Worm (Caenorhabditis elegans) whole organism, mixed stage, embryonic: ENCODE measurements around the gene dos-3.

Experiments
- lin-13 ChIP-seq: fragments of 150-350 bp; optimal IDR thresholded peaks from 2 replicates; lab custom pipeline; 2014; ENCODE audit warnings: missing biosample characterization, missing genetic modification characterization
- mab-5 ChIP-seq: fragments of 150-350 bp; optimal IDR thresholded peaks from 2 replicates; lab custom pipeline; 2014; ENCODE audit warnings: missing biosample characterization, missing genetic modification characterization
- mls-2 ChIP-seq: sonication (generic microtip); optimal IDR thresholded peaks from 2 replicates; lab custom pipeline; 2016; ENCODE audit warnings: mild to moderate bottlenecking, missing genetic modification characterization, moderate library complexity, missing compliant biosample characterization
- nhr-237 ChIP-seq: fragments of 150-350 bp; optimal IDR thresholded peaks from 2 replicates; lab custom pipeline; 2014; ENCODE audit warnings: missing biosample characterization, missing genetic modification characterization
- nhr-76 ChIP-seq: sonication (generic microtip); optimal IDR thresholded peaks from 2 replicates; lab custom pipeline; 2017; ENCODE audit warnings: missing biosample characterization, missing genetic modification characterization
- pha-4 ChIP-seq: fragments of 150-350 bp; optimal IDR thresholded peaks from 2 replicates; lab custom pipeline; 2018; ENCODE audit warnings: missing biosample characterization, missing genetic modification reagents, missing genetic modification characterization
- snpc-4 ChIP-seq: fragments of 150-350 bp; optimal IDR thresholded peaks from 2 replicates; lab custom pipeline; 2014; ENCODE audit warnings: missing biosample characterization, missing genetic modification characterization
- ztf-11 ChIP-seq: fragments of 150-350 bp; optimal IDR thresholded peaks from 2 replicates; lab custom pipeline; 2014; ENCODE audit warnings: missing biosample characterization, missing genetic modification characterization

- no peak for TF ChIP-seq nhr-76 (tag; lab: Kevin White, UChicago)
- TF ChIP-seq snpc-4 (tag; lab: Kevin White, UChicago) = no peak
- TF ChIP-seq mab-5 (tag; lab: Kevin White, UChicago) = no peak
- no peak for TF ChIP-seq lin-13 (tag; lab: Kevin White, UChicago)
- no peak for TF ChIP-seq ztf-11 (tag; lab: Kevin White, UChicago)
- no peak for TF ChIP-seq pha-4
- TF ChIP-seq nhr-237 = no peak
- no peak for TF ChIP-seq mls-2 (tag; lab: Kevin White, UChicago)
Measured at ce11 chrIII:870555-870954, 31.2 kb upstream of the dos-3 start.
